Worm (Caenorhabditis elegans) whole organism, young adult: ENCODE results near the gene Y39A1C.1.

Source experiments
- F57A8.1 ChIP-seq: fragments of 200-800 bp; sonication (Bioruptor generic); optimal IDR thresholded peaks from 2 replicates; lab custom pipeline; 2018; ENCODE audit warnings: mild to moderate bottlenecking, missing genetic modification characterization, moderate library complexity, missing compliant biosample characterization
- chd-7 ChIP-seq: sonication (generic microtip); optimal IDR thresholded peaks from 2 replicates; lab custom pipeline; 2016; ENCODE audit warnings: mild to moderate bottlenecking, missing genetic modification characterization, moderate library complexity, missing compliant biosample characterization
- lsl-1 ChIP-seq: fragments of 200-800 bp; sonication (Bioruptor generic); optimal IDR thresholded peaks from 2 replicates; lab custom pipeline; 2018; ENCODE audit warnings: mild to moderate bottlenecking, missing genetic modification characterization, moderate library complexity, missing compliant biosample characterization
- nfya-1 ChIP-seq: sonication (generic microtip); optimal IDR thresholded peaks from 2 replicates; lab custom pipeline; 2017; ENCODE audit warnings: antibody characterized with exemption, missing compliant biosample characterization, missing genetic modification characterization, borderline replicate concordance; ENCODE audit not compliant: insufficient read depth

DNA sequence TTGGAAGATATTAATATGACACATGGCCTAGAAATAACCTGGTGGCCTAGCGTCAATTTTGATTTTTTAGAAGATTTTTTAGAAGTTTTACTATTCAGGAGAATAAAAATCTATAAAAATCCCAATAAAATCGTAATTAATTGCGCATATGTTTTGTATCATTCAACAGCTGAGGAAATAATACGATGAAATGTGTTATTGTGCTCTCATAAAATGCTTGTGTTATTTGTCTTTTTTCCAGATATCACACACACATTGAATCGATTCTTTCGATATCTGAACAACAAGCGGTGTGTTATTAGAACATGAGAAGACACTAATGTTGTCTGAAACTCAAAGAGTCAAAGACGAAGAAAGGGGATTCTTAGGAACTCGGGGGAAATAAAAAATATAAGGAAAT lies 30.2 kb upstream of the Y39A1C.1 start:
- TF ChIP-seq chd-7 (no peak), nfya-1 (tag; lab: Kevin White, UChicago) (no peak), F57A8.1 (no peak), lsl-1 (GFP tag; lab: Kevin White, UChicago) (no peak)
